Worm (Caenorhabditis elegans) whole organism, L4 larva: Measurements from ENCODE around the gene bath-42.

ENCODE experiments used
- D1046.2 ChIP-seq: fragments of 200-800 bp; sonication (Bioruptor generic); IDR thresholded peaks from 2 replicates; pipeline ENCODE4 v1.3.6; 2022; ENCODE audit warnings: missing genetic modification characterization, missing compliant biosample characterization
- F49E8.2 ChIP-seq: sonication (generic microtip); optimal IDR thresholded peaks from 2 replicates; lab custom pipeline; 2016; ENCODE audit warnings: missing compliant biosample characterization, mild to moderate bottlenecking, missing genetic modification characterization, borderline replicate concordance
- Y105C5A.15 ChIP-seq: fragments of 200-800 bp; sonication (Bioruptor generic); IDR thresholded peaks from 2 replicates; pipeline ENCODE4 v1.3.6; 2022; ENCODE audit warnings: missing genetic modification characterization, missing compliant biosample characterization
- Y5F2A.4 ChIP-seq: fragments of 200-800 bp; sonication (Bioruptor generic); optimal IDR thresholded peaks from 2 replicates; lab custom pipeline; 2018; ENCODE audit warnings: mild to moderate bottlenecking, missing genetic modification characterization, missing compliant biosample characterization
- ZK546.5 ChIP-seq, 2 experiments: sonication (generic microtip); optimal IDR thresholded peaks; 2 replicates each; lab custom pipeline; 2017; ENCODE audit warnings: missing biosample characterization in 2 of 2, missing genetic modification characterization in 2 of 2
- ceh-44 ChIP-seq: fragments of 200-800 bp; sonication (Bioruptor generic); IDR thresholded peaks from 2 replicates; pipeline ENCODE4 v1.3.6; 2022; ENCODE audit warnings: missing genetic modification reagents, missing genetic modification characterization, missing compliant biosample characterization
- ceh-82 ChIP-seq: sonication (generic microtip); optimal IDR thresholded peaks from 2 replicates; lab custom pipeline; 2017; ENCODE audit warnings: missing biosample characterization, missing genetic modification characterization
- ces-1 ChIP-seq: fragments of 150-350 bp; sonication (generic microtip); optimal IDR thresholded peaks from 4 replicates; lab custom pipeline; 2014; ENCODE audit warnings: missing biosample characterization, missing genetic modification reagents, missing genetic modification characterization
- ctbp-1 ChIP-seq: fragments of 200-800 bp; sonication (Bioruptor generic); IDR thresholded peaks from 2 replicates; pipeline ENCODE4 v1.3.6; 2022; ENCODE audit warnings: missing genetic modification reagents, missing genetic modification characterization, missing compliant biosample characterization
- daf-16 ChIP-seq, 3 experiments: sonication (generic microtip); optimal IDR thresholded peaks; 2 replicates each; lab custom pipeline; 2016 to 2017; ENCODE audit warnings: missing genetic modification characterization in 3 of 3, missing genetic modification reagents in 3 of 3, mild to moderate bottlenecking in 2 of 3, missing compliant biosample characterization in 2 of 3, missing biosample characterization in 1 of 3, moderate library complexity in 1 of 3
- daf-8 ChIP-seq: fragments of 200-800 bp; sonication (Bioruptor generic); IDR thresholded peaks from 2 replicates; pipeline ENCODE4 v1.3.6; 2022; ENCODE audit warnings: missing genetic modification characterization, missing compliant biosample characterization
- dmd-6 ChIP-seq: fragments of 200-800 bp; sonication (Bioruptor generic); IDR thresholded peaks from 2 replicates; pipeline ENCODE4 v1.3.6; 2022; ENCODE audit warnings: missing genetic modification reagents, missing genetic modification characterization, missing compliant biosample characterization
- dmd-9 ChIP-seq: fragments of 200-800 bp; sonication (Bioruptor generic); IDR thresholded peaks from 2 replicates; pipeline ENCODE4 v1.3.6; 2022; ENCODE audit warnings: missing genetic modification reagents, missing genetic modification characterization, missing compliant biosample characterization
- duxl-1 ChIP-seq: sonication (generic microtip); optimal IDR thresholded peaks from 2 replicates; lab custom pipeline; 2016; ENCODE audit warnings: mild to moderate bottlenecking, missing genetic modification characterization, moderate library complexity, missing compliant biosample characterization; ENCODE audit not compliant: poor library complexity
- fos-1 ChIP-seq: fragments of 150-350 bp; optimal IDR thresholded peaks from 2 replicates; lab custom pipeline; 2014; ENCODE audit warnings: missing biosample characterization, missing genetic modification characterization
- gei-8 ChIP-seq: fragments of 200-800 bp; sonication (Bioruptor generic); optimal IDR thresholded peaks from 2 replicates; lab custom pipeline; 2018; ENCODE audit warnings: mild to moderate bottlenecking, missing genetic modification characterization, missing compliant biosample characterization
- hlh-11 ChIP-seq: fragments of 200-800 bp; sonication (Bioruptor generic); optimal IDR thresholded peaks from 2 replicates; lab custom pipeline; 2018; ENCODE audit warnings: mild to moderate bottlenecking, missing genetic modification characterization, missing compliant biosample characterization
- hlh-30 ChIP-seq: sonication (generic microtip); optimal IDR thresholded peaks from 2 replicates; lab custom pipeline; 2017; ENCODE audit warnings: antibody characterized with exemption, mild to moderate bottlenecking, missing genetic modification characterization, missing compliant biosample characterization; ENCODE audit not compliant: insufficient read depth
- jun-1 ChIP-seq: fragments of 150-350 bp; optimal IDR thresholded peaks from 2 replicates; lab custom pipeline; 2014; ENCODE audit warnings: missing biosample characterization, missing genetic modification reagents, missing genetic modification characterization
- lim-7 ChIP-seq: fragments of 200-800 bp; sonication (Bioruptor generic); IDR thresholded peaks from 2 replicates; pipeline ENCODE4 v1.3.6; 2022; ENCODE audit warnings: missing genetic modification characterization, missing compliant biosample characterization
- lin-1 ChIP-seq: fragments of 200-800 bp; sonication (Bioruptor generic); IDR thresholded peaks from 2 replicates; pipeline ENCODE4 v1.3.6; 2022; ENCODE audit warnings: missing genetic modification reagents, missing genetic modification characterization, missing compliant biosample characterization
- lin-29 ChIP-seq: fragments of 200-800 bp; sonication (Bioruptor generic); IDR thresholded peaks from 2 replicates; pipeline ENCODE4 v1.3.6; 2022; ENCODE audit warnings: missing genetic modification reagents, missing genetic modification characterization, missing compliant biosample characterization
- lin-38 ChIP-seq: fragments of 200-800 bp; sonication (Bioruptor generic); IDR thresholded peaks from 2 replicates; pipeline ENCODE4 v1.3.6; 2022; ENCODE audit warnings: missing genetic modification reagents, missing genetic modification characterization, missing compliant biosample characterization
- madf-5 ChIP-seq, 2 experiments: fragments of 200-800 bp; sonication (Bioruptor generic); IDR thresholded peaks; 2 replicates each; pipeline ENCODE4 v1.3.6; 2022; ENCODE audit warnings: missing compliant biosample characterization in 2 of 2, missing genetic modification characterization in 2 of 2
- madf-9 ChIP-seq: fragments of 200-800 bp; sonication (Bioruptor generic); conservative IDR thresholded peaks from 2 replicates; pipeline ENCODE4 v1.3.6; 2022; ENCODE audit warnings: missing genetic modification reagents, missing genetic modification characterization, missing compliant biosample characterization
- nhr-10 ChIP-seq: fragments of 150-350 bp; optimal IDR thresholded peaks from 2 replicates; lab custom pipeline; 2014; ENCODE audit warnings: missing biosample characterization, missing genetic modification characterization
- nhr-102 ChIP-seq: sonication (generic microtip); optimal IDR thresholded peaks from 2 replicates; lab custom pipeline; 2016; ENCODE audit warnings: mild to moderate bottlenecking, missing genetic modification characterization, moderate library complexity, missing compliant biosample characterization
- nhr-111 ChIP-seq: fragments of 200-800 bp; sonication (Bioruptor generic); optimal IDR thresholded peaks from 2 replicates; lab custom pipeline; 2018; ENCODE audit warnings: mild to moderate bottlenecking, missing genetic modification characterization, missing compliant biosample characterization
- nhr-237 ChIP-seq: sonication (generic microtip); optimal IDR thresholded peaks from 2 replicates; lab custom pipeline; 2017; ENCODE audit warnings: missing biosample characterization, missing genetic modification characterization
- nhr-25 ChIP-seq: sonication (generic microtip); optimal IDR thresholded peaks from 2 replicates; lab custom pipeline; 2017; ENCODE audit warnings: missing genetic modification characterization, mild to moderate bottlenecking, missing compliant biosample characterization, antibody characterized with exemption, moderate library complexity, borderline replicate concordance; ENCODE audit not compliant: insufficient read depth
- nhr-41 ChIP-seq: fragments of 200-800 bp; sonication (Bioruptor generic); IDR thresholded peaks from 2 replicates; pipeline ENCODE4 v1.3.6; 2022; ENCODE audit warnings: missing genetic modification reagents, missing genetic modification characterization, missing compliant biosample characterization
- nhr-42 ChIP-seq: fragments of 200-800 bp; sonication (Bioruptor generic); IDR thresholded peaks from 2 replicates; pipeline ENCODE4 v1.3.6; 2022; ENCODE audit warnings: missing genetic modification characterization, missing compliant biosample characterization
- nhr-6 ChIP-seq: fragments of 150-350 bp; optimal IDR thresholded peaks from 2 replicates; lab custom pipeline; 2014; ENCODE audit warnings: missing biosample characterization, missing genetic modification characterization
- nhr-76 ChIP-seq: fragments of 150-350 bp; optimal IDR thresholded peaks from 2 replicates; lab custom pipeline; 2014; ENCODE audit warnings: missing biosample characterization, missing genetic modification characterization
- nhr-77 ChIP-seq: fragments of 150-350 bp; optimal IDR thresholded peaks from 2 replicates; lab custom pipeline; 2014; ENCODE audit warnings: missing biosample characterization, missing genetic modification characterization
- pha-4 ChIP-seq, 2 experiments: fragments of 150-350 bp in 1 of 2; fragments of 200-800 bp in 1 of 2; sonication (Bioruptor generic) in 1 of 2; IDR thresholded peaks in 1 of 2; optimal IDR thresholded peaks in 1 of 2; 2 replicates each; pipeline versions ENCODE4 v1.3.6 to Lab custom; 2014 to 2022; ENCODE audit warnings: missing genetic modification characterization in 2 of 2, missing genetic modification reagents in 2 of 2, missing biosample characterization in 1 of 2, missing compliant biosample characterization in 1 of 2
- php-3 ChIP-seq: fragments of 200-800 bp; sonication (Bioruptor generic); IDR thresholded peaks from 2 replicates; pipeline ENCODE4 v1.3.6; 2022; ENCODE audit warnings: missing genetic modification reagents, missing genetic modification characterization, missing compliant biosample characterization
- pqm-1 ChIP-seq: sonication (generic microtip); optimal IDR thresholded peaks from 2 replicates; lab custom pipeline; 2017; ENCODE audit warnings: missing biosample characterization, missing genetic modification characterization
- rbr-2 ChIP-seq: sonication (generic microtip); optimal IDR thresholded peaks from 2 replicates; lab custom pipeline; 2016; ENCODE audit warnings: missing genotype, missing genetic modification characterization, missing compliant biosample characterization
- saeg-2 ChIP-seq: fragments of 200-800 bp; sonication (Bioruptor generic); IDR thresholded peaks from 2 replicates; pipeline ENCODE4 v1.3.6; 2022; ENCODE audit warnings: missing genetic modification reagents, missing genetic modification characterization, missing compliant biosample characterization
- sdz-12 ChIP-seq: fragments of 200-800 bp; sonication (Bioruptor generic); optimal IDR thresholded peaks from 2 replicates; lab custom pipeline; 2018; ENCODE audit warnings: mild to moderate bottlenecking, missing genetic modification characterization, missing compliant biosample characterization
- set-16 ChIP-seq: fragments of 200-800 bp; sonication (Bioruptor generic); IDR thresholded peaks from 2 replicates; pipeline ENCODE4 v1.3.6; 2022; ENCODE audit warnings: missing genetic modification reagents, missing genetic modification characterization, missing compliant biosample characterization
- skn-1 ChIP-seq: fragments of 150-350 bp; optimal IDR thresholded peaks from 2 replicates; lab custom pipeline; 2014; ENCODE audit warnings: missing biosample characterization, missing genetic modification characterization
- snpc-1.2 ChIP-seq: fragments of 200-800 bp; sonication (Bioruptor generic); IDR thresholded peaks from 2 replicates; pipeline ENCODE4 v1.3.6; 2022; ENCODE audit warnings: missing genetic modification reagents, missing genetic modification characterization, missing compliant biosample characterization
- spr-1 ChIP-seq: sonication (generic microtip); optimal IDR thresholded peaks from 2 replicates; lab custom pipeline; 2016; ENCODE audit warnings: mild to moderate bottlenecking, missing genetic modification characterization, missing compliant biosample characterization
- unc-39 ChIP-seq: sonication (generic microtip); optimal IDR thresholded peaks from 2 replicates; lab custom pipeline; 2017; ENCODE audit warnings: missing biosample characterization, missing genetic modification characterization
- unc-62 ChIP-seq, 3 experiments: fragments of 150-350 bp in 1 of 3; sonication (generic microtip); optimal IDR thresholded peaks in 2 of 3; peaks in 1 of 3; 1 replicate in 1 of 3; 2 replicates in 2 of 3; lab custom pipeline; 2014 to 2017; ENCODE audit warnings: missing biosample characterization in 3 of 3, missing genetic modification characterization in 3 of 3, missing genetic modification reagents in 3 of 3, missing genotype in 1 of 3
- vab-7 ChIP-seq: fragments of 200-800 bp; sonication (Bioruptor generic); IDR thresholded peaks from 2 replicates; pipeline ENCODE4 v1.3.6; 2022; ENCODE audit warnings: missing genetic modification reagents, missing genetic modification characterization, missing compliant biosample characterization
- zag-1 ChIP-seq: fragments of 150-350 bp; optimal IDR thresholded peaks from 2 replicates; lab custom pipeline; 2014; ENCODE audit warnings: missing biosample characterization, missing genetic modification characterization
- zfp-2 ChIP-seq: sonication (generic microtip); optimal IDR thresholded peaks from 2 replicates; lab custom pipeline; 2016; ENCODE audit warnings: mild to moderate bottlenecking, missing genetic modification characterization, missing compliant biosample characterization

bath-42 gene

DNA sequence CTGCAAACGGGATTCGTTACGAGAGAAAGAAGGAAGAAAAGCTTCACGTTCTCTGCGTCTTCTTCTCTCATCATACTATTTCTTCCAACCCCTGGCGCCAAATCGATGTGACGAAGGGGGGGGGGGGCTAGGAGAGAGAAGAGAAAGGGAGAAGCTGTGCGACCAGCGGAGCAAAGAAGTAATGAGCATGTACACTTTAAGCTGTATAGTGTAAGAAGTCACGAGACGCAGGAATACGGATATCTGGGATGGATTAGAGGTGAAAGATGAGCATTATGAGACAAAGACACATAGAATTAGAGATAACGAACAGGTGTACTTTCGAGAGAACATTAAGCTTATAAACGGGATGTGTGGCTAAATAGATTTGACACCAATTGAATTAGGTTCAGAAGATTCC lies 38.6 kb upstream of the bath-42 start:
- TF ChIP-seq unc-39 (tag; lab: Kevin White, UChicago) (no peak), nhr-41 (GFP tag; lab: Robert Waterston, UW) (no peak), ceh-82 (no peak), daf-8 (GFP tag; lab: Robert Waterston, UW) (no peak), saeg-2 (GFP tag; lab: Robert Waterston, UW) (no peak), lin-38 (no peak), ces-1 (GFP tag; lab: Kevin White, UChicago) (no peak), Y5F2A.4 (GFP tag; lab: Kevin White, UChicago) (no peak), ctbp-1 (GFP tag; lab: Robert Waterston, UW) (peak; percentile 28; the same call in 1 of the 2 replicates), pha-4 (GFP tag; IDR thresholded peaks at IDR 0.05; lab: Robert Waterston, UW) (no peak), pha-4 (tag; optimal IDR thresholded peaks at IDR 0.05; lab: Kevin White, UChicago) (no peak), php-3 (GFP tag; lab: Robert Waterston, UW) (no peak), lin-1 (GFP tag; lab: Robert Waterston, UW) (no peak), ZK546.5 (tag; optimal IDR thresholded peaks at IDR 0.05; lab: Kevin White, UChicago) (no peak), hlh-11 (tag; lab: Kevin White, UChicago) (no peak), jun-1 (no peak), nhr-102 (tag; lab: Kevin White, UChicago) (no peak), nhr-237 (no peak), dmd-9 (GFP tag; lab: Robert Waterston, UW) (no peak), snpc-1.2 (GFP tag; lab: Robert Waterston, UW) (no peak), gei-8 (GFP tag; lab: Kevin White, UChicago) (no peak), unc-62 (GFP tag; optimal IDR thresholded peaks at IDR 0.05 in 1 of 2; lab: Kevin White, UChicago) (peak in 1 of 2 experiments; percentile 28), unc-62 (tag; optimal IDR thresholded peaks at IDR 0.05; lab: Kevin White, UChicago) (no peak), zfp-2 (tag; lab: Kevin White, UChicago) (no peak), nhr-25 (tag; lab: Kevin White, UChicago) (no peak), rbr-2 (peak; percentile 63), lin-29 (no peak), F49E8.2 (no peak), set-16 (GFP tag; lab: Robert Waterston, UW) (no peak), nhr-111 (no peak), madf-9 (no peak), hlh-30 (tag; lab: Kevin White, UChicago) (peak; percentile 66), nhr-77 (tag; lab: Kevin White, UChicago) (no peak), zag-1 (tag; lab: Kevin White, UChicago) (no peak), ceh-44 (GFP tag; lab: Robert Waterston, UW) (no peak), pqm-1 (tag; lab: Kevin White, UChicago) (no peak), sdz-12 (GFP tag; lab: Kevin White, UChicago) (no peak), nhr-10 (tag; lab: Kevin White, UChicago) (no peak), dmd-6 (GFP tag; lab: Robert Waterston, UW) (0 out of 2 replicates have a peak, but pooled peaks have one; percentile 8), lim-7 (GFP tag; lab: Robert Waterston, UW) (no peak), nhr-76 (tag; lab: Kevin White, UChicago) (no peak), fos-1 (tag; lab: Kevin White, UChicago) (no peak), vab-7 (0 out of 2 replicates have a peak, but pooled peaks have one; percentile 35), nhr-42 (GFP tag; lab: Robert Waterston, UW) (no peak), Y105C5A.15 (no peak), D1046.2 (GFP tag; lab: Robert Waterston, UW) (no peak), nhr-6 (tag; lab: Kevin White, UChicago) (no peak), madf-5 (GFP tag; IDR thresholded peaks at IDR 0.05; lab: Robert Waterston, UW) (no peak), daf-16 (GFP tag; optimal IDR thresholded peaks at IDR 0.05; lab: Kevin White, UChicago) (no peak), daf-16 (tag; optimal IDR thresholded peaks at IDR 0.05; lab: Kevin White, UChicago) (no peak), duxl-1 (no peak), spr-1 (tag; lab: Kevin White, UChicago) (no peak), skn-1 (tag; lab: Kevin White, UChicago) (no peak)
